Worm (Caenorhabditis elegans) whole organism, mixed stage, embryonic: ENCODE results near the gene F14F9.8.

Experiments
- blmp-1 ChIP-seq: fragments of 150-350 bp; optimal IDR thresholded peaks from 2 replicates; lab custom pipeline; 2014; ENCODE audit warnings: missing biosample characterization, missing genetic modification characterization
- elt-3 ChIP-seq: fragments of 150-350 bp; optimal IDR thresholded peaks from 2 replicates; lab custom pipeline; 2014; ENCODE audit warnings: missing biosample characterization, missing genetic modification characterization
- lsy-2 ChIP-seq: fragments of 150-350 bp; optimal IDR thresholded peaks from 2 replicates; lab custom pipeline; 2014; ENCODE audit warnings: missing biosample characterization, missing genetic modification characterization
- nhr-12 ChIP-seq: fragments of 150-350 bp; optimal IDR thresholded peaks from 2 replicates; lab custom pipeline; 2014; ENCODE audit warnings: missing biosample characterization, missing genetic modification characterization
- nhr-76 ChIP-seq: sonication (generic microtip); optimal IDR thresholded peaks from 2 replicates; lab custom pipeline; 2017; ENCODE audit warnings: missing biosample characterization, missing genetic modification characterization
- snpc-4 ChIP-seq: fragments of 150-350 bp; optimal IDR thresholded peaks from 2 replicates; lab custom pipeline; 2014; ENCODE audit warnings: missing biosample characterization, missing genetic modification characterization
- sptf-1 ChIP-seq: sonication (generic microtip); optimal IDR thresholded peaks from 2 replicates; lab custom pipeline; 2017; ENCODE audit warnings: mild to moderate bottlenecking, missing genetic modification characterization, moderate library complexity, missing compliant biosample characterization
- tbx-8 ChIP-seq: fragments of 200-800 bp; sonication (Bioruptor generic); optimal IDR thresholded peaks from 2 replicates; lab custom pipeline; 2018; ENCODE audit warnings: mild to moderate bottlenecking, missing genetic modification characterization, moderate library complexity, missing compliant biosample characterization
- unc-39 ChIP-seq: fragments of 150-350 bp; optimal IDR thresholded peaks from 2 replicates; lab custom pipeline; 2014; ENCODE audit warnings: missing biosample characterization, missing genetic modification characterization
- unc-62 ChIP-seq: fragments of 150-350 bp; optimal IDR thresholded peaks from 2 replicates; lab custom pipeline; 2014; ENCODE audit warnings: missing biosample characterization, missing genetic modification reagents, missing genetic modification characterization
- ztf-11 ChIP-seq: fragments of 150-350 bp; optimal IDR thresholded peaks from 2 replicates; lab custom pipeline; 2014; ENCODE audit warnings: missing biosample characterization, missing genetic modification characterization

DNA sequence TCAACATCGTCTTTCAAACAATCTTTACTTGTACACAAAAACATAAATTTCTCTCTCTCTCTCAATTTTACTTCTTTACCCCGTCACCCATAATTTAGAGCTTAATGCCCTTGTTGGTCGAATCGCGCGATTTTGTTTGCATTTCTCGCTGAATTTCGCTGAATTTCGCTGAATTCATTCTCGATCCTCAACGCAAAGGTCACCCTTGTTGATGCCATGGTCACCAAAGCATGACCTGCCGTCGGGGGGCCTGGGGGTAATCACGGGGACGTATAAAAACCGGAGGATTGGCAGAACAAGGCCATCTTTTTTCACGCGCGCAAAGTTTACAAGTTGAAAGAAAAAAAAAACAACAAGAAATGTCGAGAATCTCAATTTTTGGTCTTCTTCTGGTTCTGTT is at the start of gene F14F9.8:
- TF ChIP-seq ztf-11 (tag; lab: Kevin White, UChicago) (no peak), nhr-76 (tag; lab: Kevin White, UChicago) (no peak), blmp-1 (tag; lab: Kevin White, UChicago) (no peak), sptf-1 (tag; lab: Kevin White, UChicago) (no peak), unc-39 (tag; lab: Kevin White, UChicago) (no peak), nhr-12 (tag; lab: Kevin White, UChicago) (no peak), elt-3 (tag; lab: Kevin White, UChicago) (no peak), snpc-4 (tag; lab: Kevin White, UChicago) (no peak), unc-62 (GFP tag; lab: Kevin White, UChicago) (no peak), lsy-2 (tag; lab: Kevin White, UChicago) (no peak), tbx-8 (GFP tag; lab: Kevin White, UChicago) (no peak)
